Fruit fly (Drosophila melanogaster): ENCODE data around the gene Mayo.

Mayo gene

DNA sequence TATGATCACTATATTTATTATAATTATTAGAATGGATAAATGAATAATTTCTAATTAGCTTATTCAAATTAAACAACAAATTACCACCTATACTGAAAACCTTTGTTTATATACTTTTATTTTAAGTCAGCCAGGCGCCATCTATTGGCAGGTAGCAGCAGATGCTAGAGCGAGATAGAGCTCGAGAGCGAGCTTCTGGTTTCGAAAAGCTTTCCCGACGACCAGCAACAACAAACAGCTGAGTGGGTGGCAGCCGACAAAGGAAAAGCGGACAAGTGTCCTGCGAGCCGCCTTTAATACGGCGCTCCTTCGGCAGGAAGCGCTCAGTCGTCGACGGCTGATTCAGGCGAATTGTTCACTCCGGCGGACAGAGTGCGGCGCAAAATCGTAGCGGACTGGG, 25.1 kb upstream of the Mayo start, which contains the start of gene Gycbeta100B (continued):
- TF ChIP-seq tx (GFP tag; optimal IDR thresholded peaks at IDR 0.05) (no peak), CG14860 (GFP tag; IDR thresholded peaks at IDR 0.05; ENCODE audit: partially characterized antibody) (no peak), Jarid2 (GFP tag; optimal IDR thresholded peaks at IDR 0.05) (peak; percentile 39), ase (GFP tag; IDR thresholded peaks at IDR 0.05) (no peak), jumu (GFP tag; optimal IDR thresholded peaks at IDR 0.05) (no peak), Ptx1 (GFP tag; IDR thresholded peaks at IDR 0.05) (no peak), gem (tag; optimal IDR thresholded peaks at IDR 0.05) (peak; percentile 7), CG4854 (GFP tag; optimal IDR thresholded peaks at IDR 0.05) (no peak), dysf (GFP tag; IDR thresholded peaks at IDR 0.05) (peak; percentile 38; the same call in 2 of the 3 replicates), CG7357 (GFP tag; IDR thresholded peaks at IDR 0.05) (0 out of 3 replicates have a peak, but pooled peaks have one; percentile 12), CG12104 (GFP tag; optimal IDR thresholded peaks at IDR 0.05) (no peak), E2f2 (GFP tag; IDR thresholded peaks at IDR 0.05) (0 out of 2 replicates have a peak, but pooled peaks have one; percentile 7), Antp (GFP tag; optimal IDR thresholded peaks at IDR 0.05) (peak; percentile 1), CG17361 (GFP tag; IDR thresholded peaks at IDR 0.05) (no peak), CG5245 (GFP tag; optimal IDR thresholded peaks at IDR 0.05) (peak; percentile 66), CG5953 (GFP tag; IDR thresholded peaks at IDR 0.05) (no peak), fd102C (GFP tag; optimal IDR thresholded peaks at IDR 0.05) (no peak), Spps (tag; optimal IDR thresholded peaks at IDR 0.05) (no peak), luna (GFP tag; optimal IDR thresholded peaks at IDR 0.05) (no peak), CG7839 (tag; optimal IDR thresholded peaks at IDR 0.05) (peak; percentile 49), Oaz (GFP tag; IDR thresholded peaks at IDR 0.05) (no peak), CG18262 (tag; optimal IDR thresholded peaks at IDR 0.05) (no peak), odd (GFP tag; optimal IDR thresholded peaks at IDR 0.05) (peak; percentile 40), CG10321 (GFP tag; IDR thresholded peaks at IDR 0.05) (no peak), Dad (GFP tag; optimal IDR thresholded peaks at IDR 0.05) (no peak), run (tag; optimal IDR thresholded peaks at IDR 0.05) (no peak), sens-2 (GFP tag; IDR thresholded peaks at IDR 0.05) (no peak), CG9437 (GFP tag; optimal IDR thresholded peaks at IDR 0.05) (peak; percentile 18), pfk (GFP tag; optimal IDR thresholded peaks at IDR 0.05) (no peak), CG14050 (GFP tag; IDR thresholded peaks at IDR 0.05) (0 out of 3 replicates have a peak, but pooled peaks have one; percentile 9), CG13624 (GFP tag; optimal IDR thresholded peaks at IDR 0.05) (no peak), Stat92E (GFP tag; optimal IDR thresholded peaks at IDR 0.05) (no peak), Myb (GFP tag; optimal IDR thresholded peaks at IDR 0.05) (no peak), BtbVII (GFP tag; optimal IDR thresholded peaks at IDR 0.05) (peak; percentile 66), CG7556 (GFP tag; optimal IDR thresholded peaks at IDR 0.05) (no peak), CG2889 (GFP tag; IDR thresholded peaks at IDR 0.05) (no peak), CG9215 (GFP tag; IDR thresholded peaks at IDR 0.05) (no peak), cato (GFP tag; optimal IDR thresholded peaks at IDR 0.05; ENCODE audit: borderline replicate concordance) (no peak), trem (tag; optimal IDR thresholded peaks at IDR 0.05) (no peak), NC2β (GFP tag; optimal IDR thresholded peaks at IDR 0.05) (no peak), ken (GFP tag; IDR thresholded peaks at IDR 0.05) (0 out of 3 replicates have a peak, but pooled peaks have one; percentile 9), CG5180 (GFP tag; optimal IDR thresholded peaks at IDR 0.05) (peak; percentile 3), Eip74EF (GFP tag; optimal IDR thresholded peaks at IDR 0.05) (no peak), CG17186 (GFP tag; optimal IDR thresholded peaks at IDR 0.05) (no peak), D (optimal IDR thresholded peaks at IDR 0.05) (no peak), D (GFP tag; optimal IDR thresholded peaks at IDR 0.05) (peak; percentile 9), Oli (tag; optimal IDR thresholded peaks at IDR 0.05) (peak; percentile 29), CG2129 (GFP tag; IDR thresholded peaks at IDR 0.05; ENCODE audit: partially characterized antibody) (no peak), CG7271 (tag; optimal IDR thresholded peaks at IDR 0.05) (no peak), oc (tag; optimal IDR thresholded peaks at IDR 0.05) (no peak), dati (GFP tag; IDR thresholded peaks at IDR 0.05) (no peak)

Measured in whole organism, embryonic.